In the genomic region with DNA sequence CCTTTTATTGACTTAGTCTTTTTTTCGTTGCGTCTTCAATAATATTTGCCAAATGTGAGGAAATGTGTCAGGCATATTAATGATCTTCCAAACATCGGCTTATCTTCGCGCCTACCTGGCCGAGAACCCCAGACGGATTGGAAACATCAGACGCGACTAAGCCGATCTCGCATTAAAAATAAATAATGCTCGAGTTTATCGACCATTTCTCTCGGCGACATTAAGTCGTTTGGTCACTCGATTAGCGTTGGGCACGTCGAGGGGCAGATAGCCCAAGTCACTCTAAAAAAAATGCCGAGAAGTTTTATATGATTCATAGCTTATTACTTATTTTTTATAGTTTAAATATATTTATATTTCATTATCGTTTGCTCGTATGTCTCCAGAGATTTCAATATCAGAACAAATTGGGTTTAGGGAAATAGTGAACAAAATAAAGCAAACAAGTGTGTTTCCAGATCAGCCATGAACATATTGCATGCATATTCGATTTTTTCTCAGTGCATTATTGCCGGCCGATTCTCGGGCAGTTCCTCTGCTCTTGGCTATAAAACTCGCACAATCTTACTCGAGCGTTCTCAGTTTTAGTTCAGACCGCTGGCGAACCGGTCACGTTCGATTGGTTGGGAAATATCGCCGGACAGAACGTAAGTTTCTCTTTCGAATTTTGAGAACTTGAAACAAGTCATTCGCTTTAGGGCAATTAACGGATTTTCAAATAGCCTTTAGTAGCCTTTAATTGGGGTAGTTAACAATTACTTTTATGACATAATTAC, we compare ENCODE assay signal across 2 fruit fly cellular contexts.
A peak's percentile ranks its signal among the peaks of the same experiment; 100 is the strongest.
TF ChIP-seq lines count a peak whose summit lies in the region.

Gene Ance, plus strand, starts transcription at position 574 of the 776 bp plus-strand sequence.

TF ChIP-seq in whole organism, embryonic, 481 proteins besides CTCF, POLR2A, EP300 and RAD21 (continued from another document and continues in another):
- TF ChIP-seq Pdp1 (GFP tag; optimal IDR thresholded peaks at IDR 0.05; lab: Kevin White, UChicago) (peak in 1 of 2 experiments; percentile 0), ac (GFP tag; optimal IDR thresholded peaks at IDR 0.05; lab: Kevin White, UChicago) (no peak), CG15514 (GFP tag; optimal IDR thresholded peaks at IDR 0.05; lab: Kevin White, UChicago) (peak; percentile 19), Hand (GFP tag; optimal IDR thresholded peaks at IDR 0.05; lab: Kevin White, UChicago) (peak; percentile 18), ase (GFP tag; IDR thresholded peaks at IDR 0.05; lab: Robert Waterston, UW) (no peak), trem (tag; optimal IDR thresholded peaks at IDR 0.05; lab: Kevin White, UChicago) (no peak), Meics (GFP tag; optimal IDR thresholded peaks at IDR 0.05; lab: Kevin White, UChicago) (peak; percentile 61), CG7271 (tag; optimal IDR thresholded peaks at IDR 0.05; lab: Kevin White, UChicago) (no peak), CG10209 (GFP tag; optimal IDR thresholded peaks at IDR 0.05; lab: Kevin White, UChicago) (peak; percentile 51), CG13894 (tag; optimal IDR thresholded peaks at IDR 0.05; lab: Kevin White, UChicago) (peak; percentile 88), Camta (GFP tag; optimal IDR thresholded peaks at IDR 0.05; lab: Kevin White, UChicago) (no peak), grn (GFP tag; optimal IDR thresholded peaks at IDR 0.05; lab: Kevin White, UChicago) (no peak), da (GFP tag; optimal IDR thresholded peaks at IDR 0.05; lab: Kevin White, UChicago) (no peak), sug (tag; optimal IDR thresholded peaks at IDR 0.05; lab: Kevin White, UChicago) (peak; percentile 20), unc-4 (GFP tag; IDR thresholded peaks at IDR 0.05; lab: Robert Waterston, UW; ENCODE audit: partially characterized antibody) (0 out of 2 replicates have a peak, but pooled peaks have one; percentile 21), CG16815 (GFP tag; optimal IDR thresholded peaks at IDR 0.05; lab: Kevin White, UChicago) (peak; percentile 12), Gug (GFP tag; IDR thresholded peaks at IDR 0.05; lab: Robert Waterston, UW) (peak; percentile 16; the same call in 1 of the 4 replicates), zfh2 (GFP tag; optimal IDR thresholded peaks at IDR 0.05; lab: Kevin White, UChicago) (peak; percentile 11), CG7556 (GFP tag; optimal IDR thresholded peaks at IDR 0.05; lab: Kevin White, UChicago) (peak; percentile 46), oc (tag; optimal IDR thresholded peaks at IDR 0.05; lab: Kevin White, UChicago) (peak; percentile 62), CG6683 (GFP tag; optimal IDR thresholded peaks at IDR 0.05; lab: Kevin White, UChicago) (no peak), CG11696 (GFP tag; IDR thresholded peaks at IDR 0.05; lab: Robert Waterston, UW) (no peak), CG10979 (tag; optimal IDR thresholded peaks at IDR 0.05; lab: Kevin White, UChicago) (peak; percentile 50), Tbp (GFP tag; optimal IDR thresholded peaks at IDR 0.05; lab: Kevin White, UChicago) (no peak), CG10274 (GFP tag; optimal IDR thresholded peaks at IDR 0.05; lab: Kevin White, UChicago) (no peak), zen (tag; optimal IDR thresholded peaks at IDR 0.05; lab: Kevin White, UChicago) (peak; percentile 55), Abd-B (GFP tag; optimal IDR thresholded peaks at IDR 0.05; lab: Kevin White, UChicago) (peak; percentile 35), CG7839 (tag; optimal IDR thresholded peaks at IDR 0.05; lab: Kevin White, UChicago) (peak; percentile 77), CG10543 (GFP tag; optimal IDR thresholded peaks at IDR 0.05; lab: Kevin White, UChicago) (peak; percentile 23), Hmr (GFP tag; optimal IDR thresholded peaks at IDR 0.05; lab: Kevin White, UChicago) (peak; percentile 54), sd (tag; optimal IDR thresholded peaks at IDR 0.05; lab: Kevin White, UChicago) (no peak), phol (tag; optimal IDR thresholded peaks at IDR 0.05; lab: Kevin White, UChicago) (peak; percentile 13), pfk (GFP tag; optimal IDR thresholded peaks at IDR 0.05; lab: Kevin White, UChicago) (no peak), Hr3 (GFP tag; optimal IDR thresholded peaks at IDR 0.05; lab: Kevin White, UChicago) (peak; percentile 23), CG12942 (GFP tag; optimal IDR thresholded peaks at IDR 0.05; lab: Kevin White, UChicago) (no peak), Xrp1 (GFP tag; IDR thresholded peaks at IDR 0.05; lab: Robert Waterston, UW) (peak; percentile 59; the same call in 1 of the 2 replicates), CG17912 (GFP tag; optimal IDR thresholded peaks at IDR 0.05; lab: Kevin White, UChicago) (no peak), sob (GFP tag; IDR thresholded peaks at IDR 0.05; lab: Robert Waterston, UW) (peak; percentile 53; the same call in 1 of the 2 replicates), CG9817 (tag; optimal IDR thresholded peaks at IDR 0.05; lab: Kevin White, UChicago) (peak; percentile 50), CG9215 (GFP tag; IDR thresholded peaks at IDR 0.05; lab: Robert Waterston, UW) (peak; percentile 39; the same call in 1 of the 2 replicates), CG8478 (optimal IDR thresholded peaks at IDR 0.05; lab: Kevin White, UChicago) (no peak), CG32532 (GFP tag; IDR thresholded peaks at IDR 0.05; lab: Robert Waterston, UW) (peak; percentile 72), CG12299 (tag; optimal IDR thresholded peaks at IDR 0.05; lab: Kevin White, UChicago) (no peak), zf30C (GFP tag; optimal IDR thresholded peaks at IDR 0.05; lab: Kevin White, UChicago) (peak; percentile 89), lola (GFP tag; optimal IDR thresholded peaks at IDR 0.05; lab: Kevin White, UChicago) (peak in 1 of 3 experiments; percentile 34), Dfd (GFP tag; optimal IDR thresholded peaks at IDR 0.05; lab: Kevin White, UChicago) (no peak), CG6175 (GFP tag; IDR thresholded peaks at IDR 0.05; lab: Robert Waterston, UW) (no peak), CG18599 (GFP tag; optimal IDR thresholded peaks at IDR 0.05; lab: Kevin White, UChicago) (peak; percentile 79), dmrt99B (tag; optimal IDR thresholded peaks at IDR 0.05; lab: Kevin White, UChicago) (peak; percentile 11), CG7357 (GFP tag; IDR thresholded peaks at IDR 0.05; lab: Robert Waterston, UW) (no peak), CG9727 (GFP tag; optimal IDR thresholded peaks at IDR 0.05; lab: Kevin White, UChicago) (peak; percentile 60), bsh (GFP tag; optimal IDR thresholded peaks at IDR 0.05; lab: Kevin White, UChicago) (peak in 1 of 2 experiments; percentile 71), maf-S (GFP tag; optimal IDR thresholded peaks at IDR 0.05; lab: Kevin White, UChicago) (no peak), CG9932 (GFP tag; IDR thresholded peaks at IDR 0.05; lab: Robert Waterston, UW) (peak; percentile 69), CG2120 (GFP tag; optimal IDR thresholded peaks at IDR 0.05; lab: Kevin White, UChicago) (peak; percentile 59), pita (GFP tag; optimal IDR thresholded peaks at IDR 0.05; lab: Kevin White, UChicago) (no peak), CG31224 (GFP tag; IDR thresholded peaks at IDR 0.05; lab: Robert Waterston, UW) (0 out of 2 replicates have a peak, but pooled peaks have one; percentile 11), Bgb (GFP tag; IDR thresholded peaks at IDR 0.05; lab: Robert Waterston, UW; ENCODE audit: partially characterized antibody) (no peak; the same call in 1 of the 2 replicates), Max (GFP tag; optimal IDR thresholded peaks at IDR 0.05; lab: Kevin White, UChicago) (no peak), CG12391 (tag; optimal IDR thresholded peaks at IDR 0.05; lab: Kevin White, UChicago) (peak; percentile 39)

TF ChIP-seq in whole organism, prepupa, 60 proteins besides CTCF, POLR2A, EP300 and RAD21 (continued from another document):
- TF ChIP-seq CG34406 (GFP tag; optimal IDR thresholded peaks at IDR 0.05; lab: Kevin White, UChicago) (peak; percentile 55), CG11902 (GFP tag; optimal IDR thresholded peaks at IDR 0.05; lab: Kevin White, UChicago) (no peak), Blimp-1 (GFP tag; optimal IDR thresholded peaks at IDR 0.05; lab: Kevin White, UChicago) (no peak), Smox (GFP tag; optimal IDR thresholded peaks at IDR 0.05; lab: Kevin White, UChicago) (peak; percentile 0), Ets96B (tag; optimal IDR thresholded peaks at IDR 0.05; lab: Kevin White, UChicago) (peak; percentile 76), CG4318 (GFP tag; optimal IDR thresholded peaks at IDR 0.05; lab: Kevin White, UChicago) (peak; percentile 2), fd85E (GFP tag; optimal IDR thresholded peaks at IDR 0.05; lab: Kevin White, UChicago) (no peak), Ets21C (GFP tag; optimal IDR thresholded peaks at IDR 0.05; lab: Kevin White, UChicago) (no peak), Eip93F (GFP tag; optimal IDR thresholded peaks at IDR 0.05; lab: Kevin White, UChicago) (no peak), CG10631 (GFP tag; optimal IDR thresholded peaks at IDR 0.05; lab: Kevin White, UChicago) (peak; percentile 60), CG8119 (GFP tag; IDR thresholded peaks at IDR 0.05; lab: Robert Waterston, UW) (peak; percentile 34; the same call in 1 of the 3 replicates), CG6792 (GFP tag; optimal IDR thresholded peaks at IDR 0.05; lab: Kevin White, UChicago) (peak; percentile 32), fd59A (GFP tag; optimal IDR thresholded peaks at IDR 0.05; lab: Kevin White, UChicago) (peak; percentile 35)
